Worm (Caenorhabditis elegans) whole organism, young adult: ENCODE results near the gene H01G02.1.

Source experiments
- B0019.2 ChIP-seq: fragments of 200-800 bp; sonication (Bioruptor generic); conservative IDR thresholded peaks from 2 replicates; pipeline ENCODE4 v1.3.6; 2022; ENCODE audit warnings: missing genetic modification reagents, missing genetic modification characterization, missing compliant biosample characterization
- B0261.1 ChIP-seq: sonication (generic microtip); optimal IDR thresholded peaks from 2 replicates; lab custom pipeline; 2016; ENCODE audit warnings: mild to moderate bottlenecking, missing genetic modification characterization, moderate library complexity, missing compliant biosample characterization
- B0336.3 ChIP-seq: fragments of 200-800 bp; sonication (Bioruptor generic); IDR thresholded peaks from 2 replicates; pipeline ENCODE4 v1.3.6; 2022; ENCODE audit warnings: missing genetic modification characterization, missing compliant biosample characterization
- D2030.7 ChIP-seq: fragments of 200-800 bp; sonication (Bioruptor generic); IDR thresholded peaks from 2 replicates; pipeline ENCODE4 v1.3.6; 2022; ENCODE audit warnings: missing genetic modification reagents, missing genetic modification characterization, missing compliant biosample characterization
- F22D6.2 ChIP-seq: sonication (generic microtip); optimal IDR thresholded peaks from 2 replicates; lab custom pipeline; 2016; ENCODE audit warnings: mild to moderate bottlenecking, missing genetic modification characterization, missing compliant biosample characterization
- F55B11.4 ChIP-seq: sonication (generic microtip); optimal IDR thresholded peaks from 2 replicates; lab custom pipeline; 2016; ENCODE audit warnings: missing compliant biosample characterization, missing genetic modification characterization, borderline replicate concordance; ENCODE audit not compliant: insufficient read depth
- T26A5.8 ChIP-seq: sonication (generic microtip); optimal IDR thresholded peaks from 2 replicates; lab custom pipeline; 2016; ENCODE audit warnings: missing genetic modification characterization, missing compliant biosample characterization
- Y95B8A.8 ChIP-seq: fragments of 200-800 bp; sonication (Bioruptor generic); IDR thresholded peaks from 2 replicates; pipeline ENCODE4 v1.3.6; 2022; ENCODE audit warnings: missing genetic modification reagents, missing genetic modification characterization, missing compliant biosample characterization
- ZK185.1 ChIP-seq: sonication (generic microtip); optimal IDR thresholded peaks from 2 replicates; lab custom pipeline; 2016; ENCODE audit warnings: mild to moderate bottlenecking, missing genetic modification characterization, missing compliant biosample characterization; ENCODE audit not compliant: poor library complexity, severe bottlenecking
- bed-1 ChIP-seq: fragments of 200-800 bp; sonication (Bioruptor generic); IDR thresholded peaks from 2 replicates; pipeline ENCODE4 v1.3.6; 2022; ENCODE audit warnings: missing genetic modification reagents, missing genetic modification characterization, missing compliant biosample characterization
- ceh-27 ChIP-seq: fragments of 200-800 bp; sonication (Bioruptor generic); optimal IDR thresholded peaks from 2 replicates; lab custom pipeline; 2018; ENCODE audit warnings: mild to moderate bottlenecking, missing genetic modification characterization, moderate library complexity, missing compliant biosample characterization
- ceh-79 ChIP-seq: sonication (generic microtip); optimal IDR thresholded peaks from 2 replicates; lab custom pipeline; 2017; ENCODE audit warnings: mild to moderate bottlenecking, missing genetic modification characterization, missing compliant biosample characterization
- die-1 ChIP-seq: sonication (generic microtip); optimal IDR thresholded peaks from 2 replicates; lab custom pipeline; 2016; ENCODE audit warnings: missing genotype, mild to moderate bottlenecking, missing genetic modification characterization, missing compliant biosample characterization
- egl-18 ChIP-seq: fragments of 200-800 bp; sonication (Bioruptor generic); IDR thresholded peaks from 2 replicates; pipeline ENCODE4 v1.3.6; 2022; ENCODE audit warnings: missing genetic modification reagents, missing genetic modification characterization, missing compliant biosample characterization
- fkh-3 ChIP-seq: sonication (generic microtip); optimal IDR thresholded peaks from 2 replicates; lab custom pipeline; 2016; ENCODE audit warnings: mild to moderate bottlenecking, missing genetic modification characterization, missing compliant biosample characterization
- him-1 ChIP-seq: sonication (generic microtip); optimal IDR thresholded peaks from 2 replicates; lab custom pipeline; 2016; ENCODE audit warnings: missing genotype, missing genetic modification reagents, missing genetic modification characterization, missing compliant biosample characterization
- hmg-1.2 ChIP-seq: fragments of 200-800 bp; sonication (Bioruptor generic); IDR thresholded peaks from 2 replicates; pipeline ENCODE4 v1.3.6; 2022; ENCODE audit warnings: missing genetic modification reagents, missing genetic modification characterization, missing compliant biosample characterization
- lin-40 ChIP-seq: sonication (generic microtip); optimal IDR thresholded peaks from 2 replicates; lab custom pipeline; 2016; ENCODE audit warnings: missing genetic modification characterization, mild to moderate bottlenecking, missing compliant biosample characterization, missing genotype, missing genetic modification reagents
- lin-54 ChIP-seq: fragments of 200-800 bp; sonication (Bioruptor generic); optimal IDR thresholded peaks from 2 replicates; lab custom pipeline; 2018; ENCODE audit warnings: mild to moderate bottlenecking, missing genetic modification characterization, missing compliant biosample characterization
- lsl-1 ChIP-seq: fragments of 200-800 bp; sonication (Bioruptor generic); optimal IDR thresholded peaks from 2 replicates; lab custom pipeline; 2018; ENCODE audit warnings: mild to moderate bottlenecking, missing genetic modification characterization, moderate library complexity, missing compliant biosample characterization
- madf-3 ChIP-seq: fragments of 200-800 bp; sonication (Bioruptor generic); IDR thresholded peaks from 2 replicates; pipeline ENCODE4 v1.3.6; 2022; ENCODE audit warnings: missing genetic modification reagents, missing genetic modification characterization, missing compliant biosample characterization
- nhr-120 ChIP-seq: fragments of 200-800 bp; sonication (Bioruptor generic); IDR thresholded peaks from 2 replicates; pipeline ENCODE4 v1.3.6; 2022; ENCODE audit warnings: missing genetic modification characterization, missing compliant biosample characterization
- nhr-27 ChIP-seq: fragments of 200-800 bp; sonication (Bioruptor generic); optimal IDR thresholded peaks from 2 replicates; lab custom pipeline; 2018; ENCODE audit warnings: mild to moderate bottlenecking, missing genetic modification characterization, moderate library complexity, missing compliant biosample characterization
- nhr-90 ChIP-seq: sonication (generic microtip); optimal IDR thresholded peaks from 2 replicates; lab custom pipeline; 2016; ENCODE audit warnings: missing genotype, mild to moderate bottlenecking, missing genetic modification characterization, missing compliant biosample characterization
- pha-4 ChIP-seq: fragments of 150-350 bp; sonication (generic microtip); optimal IDR thresholded peaks from 2 replicates; lab custom pipeline; 2014; ENCODE audit warnings: missing biosample characterization, missing genetic modification reagents, missing genetic modification characterization
- snpc-1.3 ChIP-seq: sonication (generic microtip); optimal IDR thresholded peaks from 2 replicates; lab custom pipeline; 2017; ENCODE audit warnings: missing genetic modification characterization, mild to moderate bottlenecking, missing compliant biosample characterization, antibody characterized with exemption, moderate library complexity, missing genotype, missing genetic modification reagents; ENCODE audit not compliant: insufficient read depth
- snpc-4 ChIP-seq, 5 experiments: fragments of 150-350 bp in 1 of 5; sonication (generic microtip) in 4 of 5; optimal IDR thresholded peaks; 2 replicates each; lab custom pipeline; 2014 to 2018; ENCODE audit warnings: missing genetic modification characterization in 5 of 5, missing biosample characterization in 3 of 5, antibody characterized with exemption in 2 of 5, mild to moderate bottlenecking in 2 of 5, missing compliant biosample characterization in 2 of 5, missing genotype in 2 of 5, moderate library complexity in 2 of 5, missing genetic modification reagents in 1 of 5
- somi-1 ChIP-seq: fragments of 200-800 bp; sonication (Bioruptor generic); optimal IDR thresholded peaks from 2 replicates; lab custom pipeline; 2018; ENCODE audit warnings: mild to moderate bottlenecking, missing genetic modification characterization, missing compliant biosample characterization
- tbx-9 ChIP-seq: sonication (generic microtip); optimal IDR thresholded peaks from 2 replicates; lab custom pipeline; 2016; ENCODE audit warnings: borderline replicate concordance, missing genetic modification characterization, inconsistent platforms, missing compliant biosample characterization
- unc-62 ChIP-seq: fragments of 150-350 bp; optimal IDR thresholded peaks from 2 replicates; lab custom pipeline; 2014; ENCODE audit warnings: missing biosample characterization, missing genetic modification reagents, missing genetic modification characterization
- xnd-1 ChIP-seq: sonication (generic microtip); optimal IDR thresholded peaks from 2 replicates; lab custom pipeline; 2016; ENCODE audit warnings: missing genotype, missing genetic modification reagents, missing genetic modification characterization, missing compliant biosample characterization

H01G02.1 gene

ce11 chrIV:11785064-11785840, 18.7 kb downstream of the H01G02.1 start:
- TF ChIP-seq B0261.1 (no peak), ceh-27 (peak; percentile 5)

DNA sequence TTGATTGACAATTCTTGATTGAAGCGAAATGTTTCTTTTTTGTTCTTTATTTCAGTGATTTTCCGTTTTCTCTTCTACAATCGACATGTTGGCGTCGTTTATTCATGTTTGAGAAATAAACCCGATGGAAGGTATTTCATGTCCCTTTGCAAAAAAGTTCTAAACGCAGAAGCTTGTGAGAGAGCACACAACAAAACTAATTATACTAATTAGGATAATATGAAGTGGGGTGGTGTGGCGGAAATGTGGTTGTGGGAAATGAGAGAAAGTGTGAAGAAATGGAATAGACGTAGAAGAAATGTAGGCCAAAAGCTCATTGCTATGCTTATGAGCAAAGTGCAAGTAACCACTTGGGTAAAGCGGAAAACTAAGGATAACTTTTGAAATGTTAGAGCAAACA, 21.1 kb downstream of the H01G02.1 start:
- TF ChIP-seq T26A5.8 (tag; lab: Kevin White, UChicago) = no peak
- no peak for TF ChIP-seq unc-62 (GFP tag; lab: Kevin White, UChicago)

- TF ChIP-seq madf-3 = no peak
- TF ChIP-seq T26A5.8 (tag; lab: Kevin White, UChicago) = no peak
- no peak for TF ChIP-seq nhr-120 (GFP tag; lab: Robert Waterston, UW)
- TF ChIP-seq tbx-9 (tag; lab: Kevin White, UChicago) = no peak
- TF ChIP-seq nhr-90 (tag; lab: Kevin White, UChicago) = no peak
- TF ChIP-seq bed-1 (GFP tag; lab: Robert Waterston, UW) = no peak
- no peak for TF ChIP-seq xnd-1
- TF ChIP-seq pha-4 (tag; lab: Kevin White, UChicago) = no peak
- no peak for TF ChIP-seq Y95B8A.8
- no peak for TF ChIP-seq lin-54 (GFP tag; lab: Kevin White, UChicago)
- TF ChIP-seq nhr-27 (tag; lab: Kevin White, UChicago) = no peak
- TF ChIP-seq hmg-1.2 = no peak
- TF ChIP-seq somi-1 (GFP tag; lab: Kevin White, UChicago) = no peak
- TF ChIP-seq fkh-3 (tag; lab: Kevin White, UChicago) = no peak
- no peak for TF ChIP-seq lin-40 (tag; lab: Kevin White, UChicago)
- TF ChIP-seq snpc-4 (GFP tag; optimal IDR thresholded peaks at IDR 0.05; lab: Kevin White, UChicago) = no peak
- no peak for TF ChIP-seq snpc-4 (tag; optimal IDR thresholded peaks at IDR 0.05; lab: Kevin White, UChicago)
- TF ChIP-seq him-1 (tag; lab: Kevin White, UChicago) = no peak
- no peak for TF ChIP-seq lsl-1 (GFP tag; lab: Kevin White, UChicago)
- TF ChIP-seq F55B11.4 (tag; lab: Kevin White, UChicago) = no peak
Observed at ce11 chrIV:11779028-11779427, 24.9 kb downstream of the H01G02.1 start, which contains the start of gene lpr-2. Gene lpr-2 (plus strand): TSS chrIV:11779216.

DNA sequence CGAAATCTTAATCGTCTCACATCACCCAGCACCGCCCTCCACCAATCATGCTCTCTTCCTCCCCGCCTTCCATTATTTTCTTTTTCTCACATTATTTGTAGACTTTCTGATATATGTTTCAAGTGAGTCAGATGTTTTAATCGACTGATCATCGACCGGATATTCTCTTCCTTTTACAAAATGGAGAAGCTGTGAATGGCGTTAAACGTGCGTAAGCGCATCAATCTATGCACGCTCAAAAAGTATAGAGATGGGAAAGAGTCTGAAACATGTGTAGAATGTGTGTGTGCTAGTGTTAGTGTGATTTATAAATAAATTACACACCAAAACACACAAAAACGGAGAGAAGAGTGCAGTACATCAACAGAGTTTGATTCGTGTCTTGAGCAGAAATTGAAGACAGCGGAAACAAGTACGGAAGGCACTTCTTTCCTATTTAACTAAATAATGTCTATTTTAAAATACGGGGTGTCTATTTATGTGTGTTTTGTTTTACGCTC, 26.9 kb downstream of the H01G02.1 start:
- no peak for TF ChIP-seq ZK185.1
- no peak for TF ChIP-seq B0336.3 (GFP tag; lab: Robert Waterston, UW)
- no peak for TF ChIP-seq die-1 (tag; lab: Kevin White, UChicago)
- no peak for TF ChIP-seq B0019.2 (GFP tag; lab: Robert Waterston, UW)
- no peak for TF ChIP-seq ceh-79 (tag; lab: Kevin White, UChicago)
- TF ChIP-seq D2030.7 = no peak
- TF ChIP-seq F22D6.2 (tag; lab: Kevin White, UChicago) = no peak
- no peak for TF ChIP-seq egl-18 (GFP tag; lab: Robert Waterston, UW)
- TF ChIP-seq lin-40 (tag; lab: Kevin White, UChicago) = no peak
- TF ChIP-seq snpc-1.3 (tag; lab: Kevin White, UChicago) = no peak
